Worm (Caenorhabditis elegans) whole organism, L4 larva: ENCODE results near the gene B0507.2.

ENCODE experiments used
- lim-7 ChIP-seq: fragments of 200-800 bp; sonication (Bioruptor generic); IDR thresholded peaks from 2 replicates; pipeline ENCODE4 v1.3.6; 2022; ENCODE audit warnings: missing genetic modification characterization, missing compliant biosample characterization
- snpc-4 ChIP-seq: fragments of 150-350 bp; optimal IDR thresholded peaks from 2 replicates; lab custom pipeline; 2014; ENCODE audit warnings: missing biosample characterization, missing genetic modification characterization

- TF ChIP-seq snpc-4 (tag; lab: Kevin White, UChicago) = no peak
- no peak for TF ChIP-seq lim-7
Observed at ce11 chrV:8754670-8755069, 19.5 kb upstream of the B0507.2 start, which contains the start of gene B0507.4.
